Worm (Caenorhabditis elegans): ENCODE results near the gene H03G16.5.

The H03G16.5 gene

ce11 chrX:15100369-15100963 lies 43.8 kb upstream of the H03G16.5 start, which contains the start of gene dhhc-1 (continued):
- TF ChIP-seq zip-2 (tag; optimal IDR thresholded peaks at IDR 0.05): no peak
- no peak for TF ChIP-seq pha-4 (GFP tag; IDR thresholded peaks at IDR 0.05)
- TF ChIP-seq pha-4 (tag; optimal IDR thresholded peaks at IDR 0.05): no peak
- TF ChIP-seq ceh-32 (tag; optimal IDR thresholded peaks at IDR 0.05; ENCODE audit: poor library complexity): no peak
- TF ChIP-seq ceh-44 (GFP tag; IDR thresholded peaks at IDR 0.05): no peak
- no peak for TF ChIP-seq ceh-20 (GFP tag; IDR thresholded peaks at IDR 0.05)
- no peak for TF ChIP-seq T26A8.4 (GFP tag; IDR thresholded peaks at IDR 0.05)
- TF ChIP-seq nhr-76 (tag; optimal IDR thresholded peaks at IDR 0.05): no peak
- no peak for TF ChIP-seq daf-12 (tag; optimal IDR thresholded peaks at IDR 0.05)
- no peak for TF ChIP-seq ceh-62 (tag; optimal IDR thresholded peaks at IDR 0.05)
- no peak for TF ChIP-seq gei-8 (GFP tag; optimal IDR thresholded peaks at IDR 0.05)
- TF ChIP-seq lin-13 (GFP tag; optimal IDR thresholded peaks at IDR 0.05): no peak
- TF ChIP-seq skn-1 (tag; optimal IDR thresholded peaks at IDR 0.05): no peak
- TF ChIP-seq zfp-3 (GFP tag; conservative IDR thresholded peaks at IDR 0.05): no peak
- TF ChIP-seq vab-7 (GFP tag; IDR thresholded peaks at IDR 0.05): no peak
- TF ChIP-seq aha-1 (tag): peak; percentile 58
- no peak for TF ChIP-seq duxl-1 (tag; optimal IDR thresholded peaks at IDR 0.05; ENCODE audit: poor library complexity)
- no peak for TF ChIP-seq T20F7.1 (GFP tag; optimal IDR thresholded peaks at IDR 0.05)
- no peak for TF ChIP-seq egl-27 (tag; optimal IDR thresholded peaks at IDR 0.05)
- no peak for TF ChIP-seq nhr-42 (GFP tag; IDR thresholded peaks at IDR 0.05)
- TF ChIP-seq hlh-11 (tag; optimal IDR thresholded peaks at IDR 0.05): peak; percentile 52
- TF ChIP-seq lin-29 (GFP tag; IDR thresholded peaks at IDR 0.05): no peak
- TF ChIP-seq jun-1 (tag; optimal IDR thresholded peaks at IDR 0.05): no peak
- no peak for TF ChIP-seq Y75B8A.6 (GFP tag; IDR thresholded peaks at IDR 0.05)
- no peak for TF ChIP-seq ZK546.5 (tag; optimal IDR thresholded peaks at IDR 0.05)
- no peak for TF ChIP-seq sdz-12 (GFP tag; optimal IDR thresholded peaks at IDR 0.05)
- no peak for TF ChIP-seq ztf-7 (tag; optimal IDR thresholded peaks at IDR 0.05)
- TF ChIP-seq dmd-6 (GFP tag; IDR thresholded peaks at IDR 0.05): peak; percentile 46; the same call in 1 of the 2 replicates
- TF ChIP-seq lim-7 (GFP tag; IDR thresholded peaks at IDR 0.05): no peak
- no peak for TF ChIP-seq dmd-8 (GFP tag; IDR thresholded peaks at IDR 0.05)
- TF ChIP-seq Y5F2A.4 (GFP tag; optimal IDR thresholded peaks at IDR 0.05): no peak
- TF ChIP-seq mdl-1 (tag; optimal IDR thresholded peaks at IDR 0.05): no peak
- no peak for TF ChIP-seq lin-38 (GFP tag; IDR thresholded peaks at IDR 0.05)
- 0 out of 2 replicates have a peak, but pooled peaks have one; percentile 3 for TF ChIP-seq egl-43 (GFP tag; IDR thresholded peaks at IDR 0.05)
- TF ChIP-seq lin-1 (GFP tag; IDR thresholded peaks at IDR 0.05): no peak

- TF ChIP-seq fos-1 (tag; optimal IDR thresholded peaks at IDR 0.05) (no peak), nhr-28 (tag; optimal IDR thresholded peaks at IDR 0.05) (peak; percentile 45), zip-11 (GFP tag; IDR thresholded peaks at IDR 0.05) (no peak), daf-16 (GFP tag; optimal IDR thresholded peaks at IDR 0.05) (no peak), daf-16 (tag; optimal IDR thresholded peaks at IDR 0.05) (peak; percentile 52), daf-12 (tag; optimal IDR thresholded peaks at IDR 0.05) (no peak), F10B5.3 (tag; optimal IDR thresholded peaks at IDR 0.05) (no peak), T26A8.4 (GFP tag; IDR thresholded peaks at IDR 0.05) (no peak), mxl-3 (GFP tag; optimal IDR thresholded peaks at IDR 0.05) (no peak), hlh-11 (tag; optimal IDR thresholded peaks at IDR 0.05) (peak; percentile 27), lin-38 (GFP tag; IDR thresholded peaks at IDR 0.05) (no peak), hlh-30 (tag; optimal IDR thresholded peaks at IDR 0.05; ENCODE audit: insufficient read depth) (no peak), ceh-82 (tag; optimal IDR thresholded peaks at IDR 0.05) (no peak), tag-97 (GFP tag; IDR thresholded peaks at IDR 0.05) (no peak), nhr-77 (tag; optimal IDR thresholded peaks at IDR 0.05) (peak; percentile 10), nhr-102 (tag; optimal IDR thresholded peaks at IDR 0.05) (no peak), vab-7 (GFP tag; IDR thresholded peaks at IDR 0.05) (no peak), ztf-11 (tag; optimal IDR thresholded peaks at IDR 0.05) (no peak), dmd-9 (GFP tag; IDR thresholded peaks at IDR 0.05) (no peak), duxl-1 (tag; optimal IDR thresholded peaks at IDR 0.05; ENCODE audit: poor library complexity) (no peak), dmd-6 (GFP tag; IDR thresholded peaks at IDR 0.05) (peak; percentile 51), dve-1 (tag; optimal IDR thresholded peaks at IDR 0.05; ENCODE audit: insufficient read depth) (peak; percentile 35), zfp-2 (tag; optimal IDR thresholded peaks at IDR 0.05) (no peak), pqm-1 (tag; optimal IDR thresholded peaks at IDR 0.05) (peak; percentile 94)
Measured at ce11 chrX:15097763-15098162, 41.1 kb upstream of the H03G16.5 start, which contains the start of gene F09B12.3. Gene F09B12.3 (minus strand): TSS chrX:15097954.
